Worm (Caenorhabditis elegans) whole organism, L4 larva: ENCODE results near the gene srw-112.

Experiments
- T26A8.4 ChIP-seq: fragments of 200-800 bp; sonication (Bioruptor generic); IDR thresholded peaks from 2 replicates; pipeline ENCODE4 v1.3.6; 2022; ENCODE audit warnings: missing genetic modification characterization, missing compliant biosample characterization
- ZK546.5 ChIP-seq, 2 experiments: sonication (generic microtip); optimal IDR thresholded peaks; 2 replicates each; lab custom pipeline; 2017; ENCODE audit warnings: missing biosample characterization in 2 of 2, missing genetic modification characterization in 2 of 2
- lin-39 ChIP-seq: fragments of 150-350 bp; optimal IDR thresholded peaks from 2 replicates; lab custom pipeline; 2014; ENCODE audit warnings: missing biosample characterization, missing genetic modification reagents, missing genetic modification characterization
- set-16 ChIP-seq: fragments of 200-800 bp; sonication (Bioruptor generic); IDR thresholded peaks from 2 replicates; pipeline ENCODE4 v1.3.6; 2022; ENCODE audit warnings: missing genetic modification reagents, missing genetic modification characterization, missing compliant biosample characterization
- snpc-4 ChIP-seq: fragments of 150-350 bp; optimal IDR thresholded peaks from 2 replicates; lab custom pipeline; 2014; ENCODE audit warnings: missing biosample characterization, missing genetic modification characterization

- TF ChIP-seq set-16 (GFP tag; lab: Robert Waterston, UW) (no peak), T26A8.4 (GFP tag; lab: Robert Waterston, UW) (no peak), snpc-4 (no peak), ZK546.5 (tag; optimal IDR thresholded peaks at IDR 0.05; lab: Kevin White, UChicago) (no peak), lin-39 (tag; lab: Kevin White, UChicago) (no peak)
Measured at ce11 chrV:2958202-2958601, 47.7 kb downstream of the srw-112 start, which contains the start of gene srw-142.
